Worm (Caenorhabditis elegans): Measurements from ENCODE around the gene C17H11.6.

DNA sequence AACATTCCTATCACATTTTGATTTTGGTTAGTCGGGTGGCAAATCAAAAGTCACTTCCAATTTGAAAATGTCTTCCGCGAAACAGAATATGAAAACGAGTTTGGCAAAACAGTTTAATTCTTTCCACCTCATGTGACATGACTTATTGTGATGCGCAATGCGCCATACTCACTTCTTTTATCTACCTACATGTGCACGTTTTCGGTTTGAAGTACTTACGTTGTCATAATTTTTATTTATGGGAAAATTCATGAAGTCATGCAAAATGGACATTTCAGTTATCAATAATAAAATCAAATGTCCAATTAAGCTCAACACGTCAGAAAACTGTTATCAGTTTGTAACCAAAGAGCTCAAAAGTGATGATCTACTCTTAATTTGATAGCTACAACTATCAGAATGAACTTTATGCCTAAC lies 35.1 kb upstream of the C17H11.6 start:
- TF ChIP-seq nhr-77 (tag; optimal IDR thresholded peaks at IDR 0.05) = no peak
- no peak for TF ChIP-seq snpc-4 (tag; optimal IDR thresholded peaks at IDR 0.05)
- TF ChIP-seq lin-13 (GFP tag; optimal IDR thresholded peaks at IDR 0.05) = no peak
- TF ChIP-seq fkh-10 (GFP tag; optimal IDR thresholded peaks at IDR 0.05) = no peak
- no peak for TF ChIP-seq rbr-2 (tag; optimal IDR thresholded peaks at IDR 0.05)
